Worm (Caenorhabditis elegans) whole organism, L2 larva: Measurements from ENCODE around the gene R08C7.4.

Experiments used
- ama-1 ChIP-seq: fragments of 150-350 bp; optimal IDR thresholded peaks from 2 replicates; lab custom pipeline; 2018; ENCODE audit warnings: inconsistent platforms
- ztf-11 ChIP-seq: sonication (generic microtip); optimal IDR thresholded peaks from 2 replicates; lab custom pipeline; 2017; ENCODE audit warnings: missing biosample characterization, missing genetic modification characterization

DNA sequence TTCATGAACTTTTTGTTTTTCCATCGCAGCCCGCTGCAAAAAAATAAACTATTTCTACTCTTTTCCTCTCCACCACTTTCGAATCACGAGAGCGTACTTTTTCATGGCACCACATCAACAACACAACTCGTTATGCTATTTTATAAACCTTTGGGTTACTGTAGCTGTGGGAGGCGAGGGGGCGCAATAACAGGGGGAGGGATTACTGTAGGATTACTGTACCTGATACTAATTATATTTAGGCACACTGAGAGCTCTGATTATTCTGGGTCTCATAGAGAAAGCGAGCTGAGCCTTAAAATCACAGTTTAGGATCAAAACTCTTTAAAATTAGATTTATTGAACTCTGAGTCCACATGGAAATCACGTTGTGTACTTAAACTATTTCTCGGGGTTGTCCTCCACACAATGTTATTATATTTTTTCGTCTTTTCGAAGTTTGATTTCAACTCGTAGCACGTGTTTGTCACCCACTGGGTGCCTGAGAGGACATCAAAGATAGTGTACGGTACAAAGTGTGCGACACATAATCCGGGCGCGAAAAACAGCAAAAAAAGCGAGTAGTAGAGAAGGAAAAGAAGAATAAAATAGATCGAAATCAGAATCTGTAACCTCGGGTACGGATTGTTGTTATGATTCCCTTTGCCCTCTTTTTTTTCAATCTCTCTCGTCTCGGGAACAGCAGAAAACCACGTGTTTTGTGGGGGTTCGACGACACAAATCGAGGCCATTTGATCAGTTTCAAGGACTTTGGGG is 37.8 kb downstream of the R08C7.4 start:
- TF ChIP-seq ama-1 (lab: Kevin White, UChicago) (no peak), ztf-11 (tag; lab: Kevin White, UChicago) (no peak)
